Fruit fly (Drosophila melanogaster) whole organism, embryonic: ENCODE results near the gene CG16772.

Experiments used
- Blimp-1 ChIP-seq: fragments of 200-800 bp; sonication (Bioruptor generic); optimal IDR thresholded peaks from 3 replicates; lab custom pipeline; 2018; ENCODE audit warnings: missing biosample characterization, missing genetic modification characterization, mild to moderate bottlenecking, moderate library complexity, missing genetic modification reagents
- CG10209 ChIP-seq: fragments of 200-800 bp; sonication (Bioruptor generic); optimal IDR thresholded peaks from 3 replicates; lab custom pipeline; 2017; ENCODE audit warnings: missing biosample characterization, mild to moderate bottlenecking, missing genetic modification characterization, missing genetic modification reagents
- CG1024 ChIP-seq: fragments of 200-800 bp; sonication (Bioruptor generic); IDR thresholded peaks from 2 replicates; pipeline ENCODE4 v1.3.6; 2022; ENCODE audit warnings: missing biosample characterization, missing genetic modification characterization
- CG10979 ChIP-seq: fragments of 200-800 bp; sonication (Bioruptor generic); optimal IDR thresholded peaks from 2 replicates; lab custom pipeline; 2018; ENCODE audit warnings: missing biosample characterization, mild to moderate bottlenecking, missing genetic modification characterization, moderate library complexity
- CG11504 ChIP-seq: fragments of 200-800 bp; sonication (Bioruptor generic); optimal IDR thresholded peaks from 3 replicates; lab custom pipeline; 2019; ENCODE audit warnings: missing biosample characterization, mild to moderate bottlenecking, missing genetic modification characterization, moderate library complexity
- CG11723 ChIP-seq: fragments of 200-800 bp; sonication (Bioruptor generic); optimal IDR thresholded peaks from 2 replicates; lab custom pipeline; 2017; ENCODE audit warnings: missing biosample characterization, mild to moderate bottlenecking, missing genetic modification characterization
- CG15696 ChIP-seq: fragments of 200-800 bp; sonication (Bioruptor generic); optimal IDR thresholded peaks from 2 replicates; lab custom pipeline; 2019; ENCODE audit warnings: missing biosample characterization, mild to moderate bottlenecking, missing genetic modification characterization, moderate library complexity
- CG1603 ChIP-seq: fragments of 200-800 bp; sonication (Bioruptor generic); optimal IDR thresholded peaks from 2 replicates; lab custom pipeline; 2019; ENCODE audit warnings: missing biosample characterization, mild to moderate bottlenecking, missing genetic modification characterization, moderate library complexity
- CG3065 ChIP-seq: fragments of 200-800 bp; sonication (Bioruptor generic); optimal IDR thresholded peaks from 2 replicates; lab custom pipeline; 2016; ENCODE audit warnings: missing biosample characterization, missing genetic modification characterization
- CG32772 ChIP-seq: fragments of 200-800 bp; sonication (Bioruptor generic); IDR thresholded peaks from 2 replicates; pipeline ENCODE4 v1.3.6; 2022; ENCODE audit warnings: missing biosample characterization, missing genetic modification characterization
- CG34376 ChIP-seq: fragments of 200-800 bp; sonication (Bioruptor generic); optimal IDR thresholded peaks from 2 replicates; lab custom pipeline; 2018; ENCODE audit warnings: missing biosample characterization, mild to moderate bottlenecking, missing genetic modification characterization
- CG7963 ChIP-seq: fragments of 200-800 bp; sonication (Bioruptor generic); IDR thresholded peaks from 3 replicates; pipeline ENCODE4 v1.3.6; 2022; ENCODE audit warnings: missing biosample characterization, missing genetic modification characterization; ENCODE audit not compliant: partially characterized antibody
- CG7987 ChIP-seq: fragments of 200-800 bp; sonication (Bioruptor generic); optimal IDR thresholded peaks from 2 replicates; lab custom pipeline; 2018; ENCODE audit warnings: missing biosample characterization, mild to moderate bottlenecking, missing genetic modification characterization, moderate library complexity
- CG8089 ChIP-seq: fragments of 200-800 bp; sonication (Bioruptor generic); optimal IDR thresholded peaks from 3 replicates; lab custom pipeline; 2016; ENCODE audit warnings: missing biosample characterization, missing genetic modification characterization
- CG8281 ChIP-seq: fragments of 200-800 bp; sonication (Bioruptor generic); optimal IDR thresholded peaks from 2 replicates; lab custom pipeline; 2018; ENCODE audit warnings: missing biosample characterization, mild to moderate bottlenecking, missing genetic modification characterization, moderate library complexity
- CG8290 ChIP-seq, 3 experiments: fragments of 200-800 bp; sonication (Bioruptor generic); optimal IDR thresholded peaks; 2 replicates each; lab custom pipeline; 2016 to 2019; ENCODE audit warnings: missing biosample characterization in 3 of 3, missing genetic modification characterization in 3 of 3, mild to moderate bottlenecking in 2 of 3, moderate library complexity in 1 of 3
- CG9727 ChIP-seq: fragments of 200-800 bp; sonication (Bioruptor generic); optimal IDR thresholded peaks from 3 replicates; lab custom pipeline; 2017; ENCODE audit warnings: missing biosample characterization, mild to moderate bottlenecking, missing genetic modification characterization
- GATAe ChIP-seq: fragments of 200-800 bp; sonication (Bioruptor generic); conservative IDR thresholded peaks from 2 replicates; pipeline ENCODE4 v1.3.6; 2022; ENCODE audit warnings: missing biosample characterization, missing genetic modification characterization
- HLH54F ChIP-seq: fragments of 200-800 bp; sonication (Bioruptor generic); optimal IDR thresholded peaks from 3 replicates; lab custom pipeline; 2016; ENCODE audit warnings: missing biosample characterization, missing genetic modification characterization
- Hr78 ChIP-seq, 2 experiments: fragments of 200-800 bp in 1 of 2; fragments of >200 bp in 1 of 2; sonication (Bioruptor generic) in 1 of 2; optimal IDR thresholded peaks; 2 replicates each; lab custom pipeline; 2017 to 2019; ENCODE audit warnings: missing biosample characterization in 2 of 2, missing genetic modification characterization in 2 of 2, mild to moderate bottlenecking in 1 of 2, moderate library complexity in 1 of 2
- Med ChIP-seq: fragments of 200-800 bp; sonication (Bioruptor generic); peaks from one replicate; lab custom pipeline; 2016; ENCODE audit warnings: missing biosample characterization, missing genetic modification characterization, mild to moderate bottlenecking, inconsistent platforms, moderate library complexity
- Nf-YA ChIP-seq: fragments of 200-800 bp; sonication (Bioruptor generic); IDR thresholded peaks from 2 replicates; pipeline ENCODE4 v1.3.6; 2022; ENCODE audit warnings: missing biosample characterization, missing genetic modification characterization
- Pdp1 ChIP-seq, 2 experiments: fragments of 200-800 bp; sonication (Bioruptor generic); optimal IDR thresholded peaks; 3 replicates each; lab custom pipeline; 2016; ENCODE audit warnings: missing biosample characterization in 2 of 2, missing genetic modification characterization in 2 of 2, mild to moderate bottlenecking in 1 of 2, moderate library complexity in 1 of 2
- Sox102F ChIP-seq: fragments of 200-800 bp; sonication (Bioruptor generic); optimal IDR thresholded peaks from 2 replicates; lab custom pipeline; 2018; ENCODE audit warnings: missing biosample characterization, mild to moderate bottlenecking, missing genetic modification characterization, moderate library complexity
- Tbp ChIP-seq: fragments of >200 bp; optimal IDR thresholded peaks from 2 replicates; lab custom pipeline; 2018; ENCODE audit warnings: missing biosample characterization, missing genetic modification characterization
- Xrp1 ChIP-seq: fragments of 200-800 bp; sonication (Bioruptor generic); IDR thresholded peaks from 2 replicates; pipeline ENCODE4 v1.3.6; 2022; ENCODE audit warnings: missing biosample characterization, missing genetic modification characterization
- bab2 ChIP-seq: fragments of 200-800 bp; sonication (Bioruptor generic); optimal IDR thresholded peaks from 2 replicates; lab custom pipeline; 2016; ENCODE audit warnings: missing biosample characterization, missing genetic modification characterization
- bsh ChIP-seq, 2 experiments: fragments of 200-800 bp; sonication (Bioruptor generic); optimal IDR thresholded peaks; 2 replicates each; lab custom pipeline; 2017 to 2018; ENCODE audit warnings: mild to moderate bottlenecking in 2 of 2, missing biosample characterization in 2 of 2, missing genetic modification characterization in 2 of 2, moderate library complexity in 1 of 2
- ci ChIP-seq: fragments of 200-800 bp; sonication (Bioruptor generic); IDR thresholded peaks from 3 replicates; pipeline ENCODE4 v1.3.6; 2022; ENCODE audit warnings: missing biosample characterization, missing genetic modification characterization
- dmrt11E ChIP-seq: fragments of 200-800 bp; sonication (Bioruptor generic); optimal IDR thresholded peaks from 3 replicates; lab custom pipeline; 2018; ENCODE audit warnings: missing biosample characterization, mild to moderate bottlenecking, missing genetic modification characterization, moderate library complexity
- dysf ChIP-seq: fragments of 200-800 bp; sonication (Bioruptor generic); IDR thresholded peaks from 3 replicates; pipeline ENCODE4 v1.3.6; 2022; ENCODE audit warnings: missing biosample characterization, missing genetic modification characterization
- exex ChIP-seq: fragments of 200-800 bp; sonication (Bioruptor generic); optimal IDR thresholded peaks from 4 replicates; lab custom pipeline; 2018; ENCODE audit warnings: missing biosample characterization, mild to moderate bottlenecking, missing genetic modification characterization, moderate library complexity
- gem ChIP-seq: fragments of 200-800 bp; sonication (Bioruptor generic); optimal IDR thresholded peaks from 2 replicates; lab custom pipeline; 2019; ENCODE audit warnings: missing biosample characterization, mild to moderate bottlenecking, missing genetic modification characterization, moderate library complexity
- grau ChIP-seq: fragments of 200-800 bp; optimal IDR thresholded peaks from 3 replicates; lab custom pipeline; 2019; ENCODE audit warnings: missing biosample characterization, mild to moderate bottlenecking, missing genetic modification characterization, moderate library complexity
- grn ChIP-seq: fragments of 200-800 bp; sonication (Bioruptor generic); optimal IDR thresholded peaks from 3 replicates; lab custom pipeline; 2017; ENCODE audit warnings: missing biosample characterization, missing genetic modification characterization
- gsb-n ChIP-seq: fragments of 200-800 bp; sonication (Bioruptor generic); optimal IDR thresholded peaks from 3 replicates; lab custom pipeline; 2018; ENCODE audit warnings: missing biosample characterization, mild to moderate bottlenecking, missing genetic modification characterization
- oc ChIP-seq: fragments of 200-800 bp; sonication (Bioruptor generic); optimal IDR thresholded peaks from 2 replicates; lab custom pipeline; 2018; ENCODE audit warnings: missing biosample characterization, mild to moderate bottlenecking, missing genetic modification characterization, moderate library complexity
- odd ChIP-seq: fragments of 200-800 bp; sonication (Bioruptor generic); optimal IDR thresholded peaks from 2 replicates; lab custom pipeline; 2017; ENCODE audit warnings: missing biosample characterization, mild to moderate bottlenecking, missing genetic modification characterization
- ro ChIP-seq: fragments of 200-800 bp; sonication (Bioruptor generic); IDR thresholded peaks from 2 replicates; pipeline ENCODE4 v1.3.6; 2022; ENCODE audit warnings: missing biosample characterization, missing genetic modification characterization
- sd ChIP-seq: fragments of 200-800 bp; sonication (Bioruptor generic); optimal IDR thresholded peaks from 3 replicates; lab custom pipeline; 2018; ENCODE audit warnings: missing biosample characterization, mild to moderate bottlenecking, missing genetic modification characterization, moderate library complexity
- sens ChIP-seq: fragments of 200-800 bp; sonication (Bioruptor generic); peaks from one replicate; lab custom pipeline; 2016; ENCODE audit warnings: missing biosample characterization, missing genetic modification characterization
- sisA ChIP-seq: fragments of 200-800 bp; sonication (Bioruptor generic); IDR thresholded peaks from 2 replicates; pipeline ENCODE4 v1.3.6; 2022; ENCODE audit warnings: missing biosample characterization, missing genetic modification characterization
- slou ChIP-seq: fragments of 200-800 bp; sonication (Bioruptor generic); optimal IDR thresholded peaks from 3 replicates; lab custom pipeline; 2016; ENCODE audit warnings: missing biosample characterization, missing genetic modification characterization
- sqz ChIP-seq: fragments of 200-800 bp; sonication (Bioruptor generic); optimal IDR thresholded peaks from 3 replicates; lab custom pipeline; 2018; ENCODE audit warnings: missing biosample characterization, mild to moderate bottlenecking, missing genetic modification characterization
- sug ChIP-seq: fragments of 200-800 bp; optimal IDR thresholded peaks from 2 replicates; lab custom pipeline; 2019; ENCODE audit warnings: missing biosample characterization, mild to moderate bottlenecking, missing genetic modification characterization, moderate library complexity
- twi ChIP-seq: fragments of 200-800 bp; optimal IDR thresholded peaks from 2 replicates; lab custom pipeline; 2019; ENCODE audit warnings: missing biosample characterization, mild to moderate bottlenecking, missing genetic modification characterization, moderate library complexity
- zen2 ChIP-seq: fragments of 200-800 bp; sonication (Bioruptor generic); IDR thresholded peaks from 3 replicates; pipeline ENCODE4 v1.3.6; 2022; ENCODE audit warnings: missing biosample characterization, missing genetic modification characterization; ENCODE audit not compliant: partially characterized antibody

The CG16772 gene

DNA sequence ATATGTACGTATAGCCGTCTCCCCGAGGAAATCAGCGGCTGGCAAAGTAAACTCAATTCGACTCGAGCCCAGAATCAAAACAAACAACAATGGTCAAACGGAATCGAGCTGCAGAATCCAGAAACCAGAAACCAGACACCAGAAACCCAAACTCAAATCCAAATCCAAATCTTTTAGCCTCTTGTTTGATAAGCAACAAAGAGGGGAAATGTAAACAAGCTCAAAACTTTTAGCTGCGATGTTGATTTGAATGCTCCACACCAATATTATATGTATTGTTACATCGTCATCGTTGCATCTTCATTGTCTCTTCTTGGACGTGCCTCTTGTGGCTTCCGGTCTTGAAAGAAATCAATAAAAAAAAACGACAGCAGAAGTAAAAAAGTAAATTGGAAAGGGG, 12.9 kb upstream of the CG16772 start (continued):
- TF ChIP-seq Pdp1 (GFP tag; optimal IDR thresholded peaks at IDR 0.05; lab: Kevin White, UChicago) = peak in 1 of 2 experiments; percentile 28
- 0 out of 3 replicates have a peak, but pooled peaks have one; percentile 36 for TF ChIP-seq ci
- no peak for TF ChIP-seq CG32772 (GFP tag; lab: Robert Waterston, UW)
- TF ChIP-seq CG8290 (GFP tag; optimal IDR thresholded peaks at IDR 0.05; lab: Kevin White, UChicago) = peak; percentile 16
- peak in 1 of 2 experiments; percentile 19 for TF ChIP-seq CG8290 (tag; optimal IDR thresholded peaks at IDR 0.05; lab: Kevin White, UChicago)
- peak in 1 of 2 experiments; percentile 13 for TF ChIP-seq bsh (GFP tag; optimal IDR thresholded peaks at IDR 0.05; lab: Kevin White, UChicago)
- peak; percentile 87 for TF ChIP-seq sens (GFP tag; lab: Kevin White, UChicago)
- TF ChIP-seq oc (tag; lab: Kevin White, UChicago) = peak; percentile 26
- peak; percentile 48 for TF ChIP-seq sqz (GFP tag; lab: Kevin White, UChicago)
- peak; percentile 13 for TF ChIP-seq dmrt11E (tag; lab: Kevin White, UChicago)
- TF ChIP-seq CG9727 (GFP tag; lab: Kevin White, UChicago) = peak; percentile 31
- TF ChIP-seq gsb-n (tag; lab: Kevin White, UChicago) = peak; percentile 37
- peak; percentile 15 for TF ChIP-seq Sox102F (GFP tag; lab: Kevin White, UChicago)
- TF ChIP-seq CG1024 (GFP tag; lab: Robert Waterston, UW) = no peak
- peak; percentile 2 for TF ChIP-seq Blimp-1 (GFP tag; lab: Kevin White, UChicago)
- TF ChIP-seq gem (tag; lab: Kevin White, UChicago) = peak; percentile 31
- TF ChIP-seq bab2 = peak; percentile 53
- peak; percentile 39 for TF ChIP-seq CG8089 (GFP tag; lab: Kevin White, UChicago)

DNA sequence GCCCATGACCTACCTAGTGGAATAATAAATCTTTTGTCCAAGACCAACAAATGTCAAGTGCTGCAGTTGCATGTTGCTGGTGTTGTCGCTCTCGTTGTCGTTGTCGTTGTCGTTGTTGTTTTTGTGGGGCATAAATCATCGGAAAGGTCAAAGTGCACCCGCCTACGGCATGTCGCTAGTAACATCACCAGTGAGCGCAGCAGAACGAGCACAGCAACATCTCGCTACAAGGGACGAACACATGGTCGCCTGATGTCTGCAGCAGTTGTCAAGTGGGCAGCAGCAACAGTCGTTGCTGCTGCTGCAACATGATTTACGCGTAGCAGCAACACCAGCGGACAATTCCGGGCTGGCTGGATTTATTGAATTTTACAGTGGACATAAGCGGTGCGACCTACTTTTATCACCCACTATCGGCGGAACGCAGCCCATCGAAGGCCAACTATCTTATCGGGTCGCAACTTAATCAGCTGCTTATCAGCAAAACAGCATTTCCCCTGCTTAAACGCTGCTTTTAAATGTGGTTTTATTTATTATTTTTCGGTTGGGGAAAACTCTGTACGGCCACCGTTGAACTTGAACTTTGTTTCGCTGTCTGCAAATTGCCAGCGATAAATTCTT, 10.8 kb upstream of the CG16772 start:
- TF ChIP-seq Xrp1 (GFP tag; lab: Robert Waterston, UW) = no peak
- peak; percentile 26 for TF ChIP-seq grau (tag; lab: Kevin White, UChicago)
- 0 out of 2 replicates have a peak, but pooled peaks have one; percentile 17 for TF ChIP-seq GATAe (GFP tag; lab: Robert Waterston, UW)
- no peak for TF ChIP-seq CG15696
- TF ChIP-seq CG1024 (GFP tag; lab: Robert Waterston, UW) = no peak
- TF ChIP-seq HLH54F (GFP tag; lab: Kevin White, UChicago) = no peak
- no peak for TF ChIP-seq Nf-YA
- TF ChIP-seq ro (GFP tag; lab: Robert Waterston, UW) = no peak
- TF ChIP-seq exex (tag; lab: Kevin White, UChicago) = peak; percentile 40
- TF ChIP-seq sd (tag; lab: Kevin White, UChicago) = no peak
- no peak for TF ChIP-seq CG11723 (GFP tag; lab: Kevin White, UChicago)
- no peak for TF ChIP-seq slou (GFP tag; lab: Kevin White, UChicago)
- TF ChIP-seq twi = peak; percentile 99
- peak; percentile 49 for TF ChIP-seq Med (GFP tag; lab: Kevin White, UChicago)
- peak; percentile 75 for TF ChIP-seq grn (GFP tag; lab: Kevin White, UChicago)
- TF ChIP-seq sisA (GFP tag; lab: Robert Waterston, UW) = no peak
- TF ChIP-seq CG10979 (tag; lab: Kevin White, UChicago) = no peak
- peak in 1 of 2 experiments; percentile 93 for TF ChIP-seq Hr78 (GFP tag; optimal IDR thresholded peaks at IDR 0.05; lab: Kevin White, UChicago)
- no peak for TF ChIP-seq CG7963
- no peak for TF ChIP-seq CG7987 (GFP tag; lab: Kevin White, UChicago)
- TF ChIP-seq odd (GFP tag; lab: Kevin White, UChicago) = peak; percentile 4
- peak; percentile 3 for TF ChIP-seq sug (tag; lab: Kevin White, UChicago)
- TF ChIP-seq CG3065 (GFP tag; lab: Kevin White, UChicago) = peak; percentile 26
- no peak for TF ChIP-seq CG10209
- peak; percentile 3 for TF ChIP-seq CG34376 (GFP tag; lab: Kevin White, UChicago)
- TF ChIP-seq CG11504 (tag; lab: Kevin White, UChicago) = peak; percentile 38
- TF ChIP-seq Sox102F (GFP tag; lab: Kevin White, UChicago) = no peak
- TF ChIP-seq Tbp (GFP tag; lab: Kevin White, UChicago) = no peak
- TF ChIP-seq dysf (GFP tag; lab: Robert Waterston, UW) = no peak
- TF ChIP-seq CG1603 (tag; lab: Kevin White, UChicago) = no peak
- no peak for TF ChIP-seq CG8281
- TF ChIP-seq zen2 = no peak
